Worm (Caenorhabditis elegans) whole organism, young adult: Measurements from ENCODE around the gene nep-23.

ENCODE experiments used
- B0336.3 ChIP-seq: fragments of 200-800 bp; sonication (Bioruptor generic); IDR thresholded peaks from 2 replicates; pipeline ENCODE4 v1.3.6; 2022; ENCODE audit warnings: missing genetic modification characterization, missing compliant biosample characterization
- C17E4.6 ChIP-seq: fragments of 200-800 bp; sonication (Bioruptor generic); IDR thresholded peaks from 2 replicates; pipeline ENCODE4 v1.3.6; 2022; ENCODE audit warnings: missing genetic modification reagents, missing genetic modification characterization, missing compliant biosample characterization
- F10E7.11 ChIP-seq: sonication (generic microtip); optimal IDR thresholded peaks from 2 replicates; lab custom pipeline; 2017; ENCODE audit warnings: mild to moderate bottlenecking, missing genetic modification characterization, moderate library complexity, missing compliant biosample characterization
- F22D6.2 ChIP-seq: sonication (generic microtip); optimal IDR thresholded peaks from 2 replicates; lab custom pipeline; 2016; ENCODE audit warnings: mild to moderate bottlenecking, missing genetic modification characterization, missing compliant biosample characterization
- F33H1.4 ChIP-seq: fragments of 200-800 bp; sonication (Bioruptor generic); IDR thresholded peaks from 2 replicates; pipeline ENCODE4 v1.3.6; 2022; ENCODE audit warnings: missing genetic modification reagents, missing genetic modification characterization, missing compliant biosample characterization
- F37B4.10 ChIP-seq: fragments of 200-800 bp; sonication (Bioruptor generic); IDR thresholded peaks from 2 replicates; pipeline ENCODE4 v1.3.6; 2022; ENCODE audit warnings: missing genetic modification characterization, missing compliant biosample characterization
- K11D2.4 ChIP-seq: fragments of 200-800 bp; sonication (Bioruptor generic); IDR thresholded peaks from 2 replicates; pipeline ENCODE4 v1.3.6; 2022; ENCODE audit warnings: missing genetic modification reagents, missing genetic modification characterization, missing compliant biosample characterization
- K12H6.12 ChIP-seq: fragments of 200-800 bp; sonication (Bioruptor generic); optimal IDR thresholded peaks from 2 replicates; lab custom pipeline; 2018; ENCODE audit warnings: mild to moderate bottlenecking, missing genetic modification characterization, missing compliant biosample characterization
- T26A5.8 ChIP-seq: sonication (generic microtip); optimal IDR thresholded peaks from 2 replicates; lab custom pipeline; 2016; ENCODE audit warnings: missing genetic modification characterization, missing compliant biosample characterization
- Y95B8A.8 ChIP-seq: fragments of 200-800 bp; sonication (Bioruptor generic); IDR thresholded peaks from 2 replicates; pipeline ENCODE4 v1.3.6; 2022; ENCODE audit warnings: missing genetic modification reagents, missing genetic modification characterization, missing compliant biosample characterization
- athp-1 ChIP-seq: sonication (generic microtip); optimal IDR thresholded peaks from 2 replicates; lab custom pipeline; 2017; ENCODE audit warnings: mild to moderate bottlenecking, missing genetic modification characterization, missing compliant biosample characterization
- ceh-91 ChIP-seq: fragments of 200-800 bp; sonication (Bioruptor generic); IDR thresholded peaks from 2 replicates; pipeline ENCODE4 v1.3.6; 2022; ENCODE audit warnings: missing genetic modification reagents, missing genetic modification characterization, missing compliant biosample characterization
- chd-7 ChIP-seq: sonication (generic microtip); optimal IDR thresholded peaks from 2 replicates; lab custom pipeline; 2016; ENCODE audit warnings: mild to moderate bottlenecking, missing genetic modification characterization, moderate library complexity, missing compliant biosample characterization
- die-1 ChIP-seq: sonication (generic microtip); optimal IDR thresholded peaks from 2 replicates; lab custom pipeline; 2016; ENCODE audit warnings: missing genotype, mild to moderate bottlenecking, missing genetic modification characterization, missing compliant biosample characterization
- dpff-1 ChIP-seq: sonication (generic microtip); optimal IDR thresholded peaks from 2 replicates; lab custom pipeline; 2017; ENCODE audit warnings: mild to moderate bottlenecking, missing genetic modification characterization, missing compliant biosample characterization
- efl-1 ChIP-seq: fragments of 150-350 bp; optimal IDR thresholded peaks from 2 replicates; lab custom pipeline; 2014; ENCODE audit warnings: missing biosample characterization, missing genetic modification reagents, missing genetic modification characterization
- egrh-3 ChIP-seq: fragments of 200-800 bp; sonication (Bioruptor generic); IDR thresholded peaks from 2 replicates; pipeline ENCODE4 v1.3.6; 2022; ENCODE audit warnings: missing genetic modification reagents, missing genetic modification characterization, missing compliant biosample characterization
- hmg-1.2 ChIP-seq: fragments of 200-800 bp; sonication (Bioruptor generic); IDR thresholded peaks from 2 replicates; pipeline ENCODE4 v1.3.6; 2022; ENCODE audit warnings: missing genetic modification reagents, missing genetic modification characterization, missing compliant biosample characterization
- hmg-20 ChIP-seq: fragments of 200-800 bp; sonication (Bioruptor generic); IDR thresholded peaks from 2 replicates; pipeline ENCODE4 v1.3.6; 2022; ENCODE audit warnings: missing genetic modification reagents, missing genetic modification characterization, missing compliant biosample characterization
- lag-1 ChIP-seq: fragments of 200-800 bp; sonication (Bioruptor generic); IDR thresholded peaks from 2 replicates; pipeline ENCODE4 v1.3.6; 2022; ENCODE audit warnings: missing genetic modification reagents, missing genetic modification characterization, missing compliant biosample characterization
- let-607 ChIP-seq, 2 experiments: fragments of 200-800 bp in 1 of 2; sonication (Bioruptor generic) in 1 of 2; sonication (generic microtip) in 1 of 2; optimal IDR thresholded peaks; 2 replicates each; lab custom pipeline; 2016 to 2018; ENCODE audit warnings: mild to moderate bottlenecking in 2 of 2, missing compliant biosample characterization in 2 of 2, missing genetic modification characterization in 2 of 2, moderate library complexity in 2 of 2, missing genotype in 1 of 2
- lin-35 ChIP-seq, 3 experiments: fragments of 150-350 bp in 2 of 3; sonication (generic microtip) in 1 of 3; optimal IDR thresholded peaks; 2 replicates each; lab custom pipeline; 2014 to 2018; ENCODE audit warnings: missing biosample characterization in 3 of 3, missing genetic modification characterization in 3 of 3, missing genetic modification reagents in 3 of 3
- lsl-1 ChIP-seq: fragments of 200-800 bp; sonication (Bioruptor generic); optimal IDR thresholded peaks from 2 replicates; lab custom pipeline; 2018; ENCODE audit warnings: mild to moderate bottlenecking, missing genetic modification characterization, moderate library complexity, missing compliant biosample characterization
- madf-3 ChIP-seq: fragments of 200-800 bp; sonication (Bioruptor generic); IDR thresholded peaks from 2 replicates; pipeline ENCODE4 v1.3.6; 2022; ENCODE audit warnings: missing genetic modification reagents, missing genetic modification characterization, missing compliant biosample characterization
- nhr-27 ChIP-seq: fragments of 200-800 bp; sonication (Bioruptor generic); optimal IDR thresholded peaks from 2 replicates; lab custom pipeline; 2018; ENCODE audit warnings: mild to moderate bottlenecking, missing genetic modification characterization, moderate library complexity, missing compliant biosample characterization
- pbrm-1 ChIP-seq: fragments of 200-800 bp; sonication (Bioruptor generic); IDR thresholded peaks from 2 replicates; pipeline ENCODE4 v1.3.6; 2022; ENCODE audit warnings: missing genetic modification reagents, missing genetic modification characterization, missing compliant biosample characterization
- pha-4 ChIP-seq: fragments of 150-350 bp; sonication (generic microtip); optimal IDR thresholded peaks from 2 replicates; lab custom pipeline; 2014; ENCODE audit warnings: missing biosample characterization, missing genetic modification reagents, missing genetic modification characterization
- rec-8 ChIP-seq, 2 experiments: sonication (generic microtip); optimal IDR thresholded peaks; 2 replicates each; lab custom pipeline; 2016; ENCODE audit warnings: mild to moderate bottlenecking in 2 of 2, missing genetic modification characterization in 2 of 2, missing genetic modification reagents in 2 of 2, missing genotype in 2 of 2, missing biosample characterization in 1 of 2, missing compliant biosample characterization in 1 of 2, moderate library complexity in 1 of 2
- rpc-1 ChIP-seq, 2 experiments: fragments of 150-350 bp in 1 of 2; sonication (generic microtip) in 1 of 2; optimal IDR thresholded peaks; 2 replicates each; lab custom pipeline; 2014 to 2018; ENCODE audit warnings: missing biosample characterization in 1 of 2, missing genetic modification characterization in 1 of 2, missing genetic modification reagents in 1 of 2, missing genotype in 1 of 2
- snpc-4 ChIP-seq, 5 experiments: fragments of 150-350 bp in 1 of 5; sonication (generic microtip) in 4 of 5; optimal IDR thresholded peaks; 2 replicates each; lab custom pipeline; 2014 to 2018; ENCODE audit warnings: missing genetic modification characterization in 5 of 5, missing biosample characterization in 3 of 5, antibody characterized with exemption in 2 of 5, mild to moderate bottlenecking in 2 of 5, missing compliant biosample characterization in 2 of 5, missing genotype in 2 of 5, moderate library complexity in 2 of 5, missing genetic modification reagents in 1 of 5
- unc-62 ChIP-seq: fragments of 150-350 bp; optimal IDR thresholded peaks from 2 replicates; lab custom pipeline; 2014; ENCODE audit warnings: missing biosample characterization, missing genetic modification reagents, missing genetic modification characterization
- zfh-2 ChIP-seq: fragments of 200-800 bp; sonication (Bioruptor generic); conservative IDR thresholded peaks from 2 replicates; pipeline ENCODE4 v1.3.6; 2022; ENCODE audit warnings: missing genetic modification reagents, missing genetic modification characterization, missing compliant biosample characterization
- zim-3 ChIP-seq: sonication (generic microtip); optimal IDR thresholded peaks from 2 replicates; lab custom pipeline; 2017; ENCODE audit warnings: mild to moderate bottlenecking, missing genetic modification characterization, moderate library complexity, missing compliant biosample characterization
- ztf-18 ChIP-seq: sonication (generic microtip); optimal IDR thresholded peaks from 2 replicates; lab custom pipeline; 2016; ENCODE audit warnings: missing genotype, mild to moderate bottlenecking, missing genetic modification characterization, missing compliant biosample characterization
- ztf-22 ChIP-seq: fragments of 200-800 bp; sonication (Bioruptor generic); optimal IDR thresholded peaks from 2 replicates; lab custom pipeline; 2018; ENCODE audit warnings: mild to moderate bottlenecking, missing genetic modification characterization, moderate library complexity, missing compliant biosample characterization
- ztf-25 ChIP-seq: fragments of 200-800 bp; sonication (Bioruptor generic); IDR thresholded peaks from 2 replicates; pipeline ENCODE4 v1.3.6; 2022; ENCODE audit warnings: missing genetic modification reagents, missing genetic modification characterization, missing compliant biosample characterization

nep-23 gene

ce11 chrIV:16946746-16947145, 26.6 kb downstream of the nep-23 start, which contains the start of the genes Y116A8C.9 and arf-6 (continued):
- TF ChIP-seq pha-4 (tag; lab: Kevin White, UChicago), result no peak
- TF ChIP-seq pbrm-1 (GFP tag; lab: Robert Waterston, UW), result peak; percentile 62
- TF ChIP-seq lin-35 (GFP tag; optimal IDR thresholded peaks at IDR 0.05; lab: Kevin White, UChicago), result peak in 1 of 3 experiments; percentile 37
- TF ChIP-seq athp-1 (tag; lab: Kevin White, UChicago), result peak; percentile 70

- TF ChIP-seq snpc-4 (GFP tag; optimal IDR thresholded peaks at IDR 0.05; lab: Kevin White, UChicago), result no peak
- TF ChIP-seq snpc-4 (tag; optimal IDR thresholded peaks at IDR 0.05; lab: Kevin White, UChicago), result peak in 1 of 4 experiments; percentile 41
- TF ChIP-seq hmg-20, result no peak
Observed at ce11 chrIV:16949767-16950166, 29.6 kb downstream of the nep-23 start, which contains the start of gene rad-54.B. Gene rad-54.B, plus strand, starts transcription at chrIV:16950067.

- no peak for TF ChIP-seq unc-62 (GFP tag; lab: Kevin White, UChicago)
- TF ChIP-seq zfh-2 (GFP tag; lab: Robert Waterston, UW), result peak; percentile 48; the same call in 1 of the 2 replicates
Observed at ce11 chrIV:16952389-16952788, 32.2 kb downstream of the nep-23 start.

- no peak for TF ChIP-seq ztf-22
- TF ChIP-seq F10E7.11, result no peak
- no peak for TF ChIP-seq rec-8 (tag; optimal IDR thresholded peaks at IDR 0.05; lab: Kevin White, UChicago)
- TF ChIP-seq B0336.3 (GFP tag; lab: Robert Waterston, UW), result no peak
- TF ChIP-seq madf-3 (GFP tag; lab: Robert Waterston, UW), result 0 out of 2 replicates have a peak, but pooled peaks have one; percentile 16
- no peak for TF ChIP-seq dpff-1 (tag; lab: Kevin White, UChicago)
- TF ChIP-seq lsl-1 (GFP tag; lab: Kevin White, UChicago), result no peak
- no peak for TF ChIP-seq let-607 (tag; optimal IDR thresholded peaks at IDR 0.05; lab: Kevin White, UChicago)
- TF ChIP-seq F22D6.2 (tag; lab: Kevin White, UChicago), result no peak
- no peak for TF ChIP-seq ztf-25 (GFP tag; lab: Robert Waterston, UW)
- TF ChIP-seq Y95B8A.8 (GFP tag; lab: Robert Waterston, UW), result no peak
- peak; percentile 92 for TF ChIP-seq zfh-2 (GFP tag; lab: Robert Waterston, UW)
- TF ChIP-seq ztf-18, result no peak
- TF ChIP-seq efl-1 (GFP tag; lab: Kevin White, UChicago), result no peak
- no peak for TF ChIP-seq C17E4.6 (GFP tag; lab: Robert Waterston, UW)
- no peak for TF ChIP-seq lag-1 (GFP tag; lab: Robert Waterston, UW)
- TF ChIP-seq egrh-3 (GFP tag; lab: Robert Waterston, UW), result peak; percentile 83
Observed at ce11 chrIV:16962445-16962844, 42.3 kb downstream of the nep-23 start.

- TF ChIP-seq K12H6.12, result no peak
- no peak for TF ChIP-seq K11D2.4
- no peak for TF ChIP-seq T26A5.8 (tag; lab: Kevin White, UChicago)
- no peak for TF ChIP-seq zim-3 (tag; lab: Kevin White, UChicago)
- TF ChIP-seq hmg-1.2 (GFP tag; lab: Robert Waterston, UW), result no peak
- TF ChIP-seq F37B4.10 (GFP tag; lab: Robert Waterston, UW), result no peak
- no peak for TF ChIP-seq die-1
- TF ChIP-seq F33H1.4, result no peak
- no peak for TF ChIP-seq ceh-91
- TF ChIP-seq athp-1 (tag; lab: Kevin White, UChicago), result no peak
- no peak for TF ChIP-seq rpc-1 (optimal IDR thresholded peaks at IDR 0.05; lab: Kevin White, UChicago)
- TF ChIP-seq rpc-1 (tag; optimal IDR thresholded peaks at IDR 0.05; lab: Kevin White, UChicago), result no peak
- no peak for TF ChIP-seq nhr-27 (tag; lab: Kevin White, UChicago)
- TF ChIP-seq chd-7 (tag; lab: Kevin White, UChicago), result no peak
Observed at ce11 chrIV:16970390-16970789, 50.2 kb downstream of the nep-23 start, which contains the start of gene rom-3. Gene rom-3, minus strand, starts transcription at chrIV:16970490.
